Fruit fly (Drosophila melanogaster) whole organism: ENCODE data around the gene MED30.

Source experiments
- pan ChIP-seq: fragments of >200 bp; optimal IDR thresholded peaks from 2 replicates; lab custom pipeline; 2017
- psq ChIP-seq: fragments of >200 bp; optimal IDR thresholded peaks from 2 replicates; lab custom pipeline; 2017

DNA sequence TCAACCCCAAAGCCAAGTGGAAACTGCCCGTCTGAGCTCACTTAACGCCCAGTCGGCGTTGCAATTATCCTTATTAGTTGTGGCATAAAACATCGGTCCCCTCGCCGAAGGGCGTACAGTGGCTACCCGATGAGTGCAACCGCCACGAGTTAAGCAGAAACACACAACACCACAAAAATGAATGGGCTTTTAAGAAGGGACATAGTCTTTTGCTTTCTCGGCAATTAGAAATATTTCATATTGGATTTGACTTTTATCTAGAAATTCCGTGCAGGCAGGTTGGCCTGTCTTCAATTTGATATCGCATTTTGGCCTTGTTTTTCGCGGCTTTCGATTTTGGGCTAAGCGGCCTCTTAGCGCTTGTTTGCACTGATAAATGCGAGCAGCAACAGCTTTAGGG lies 10.0 kb upstream of the MED30 start:
- TF ChIP-seq psq (no peak), pan (lab: Kevin White, UChicago) (no peak)
